Fruit fly (Drosophila melanogaster): Measurements from ENCODE around the gene CG11670.

The CG11670 gene

dm6 chr3R:13015402-13015801 is 26.4 kb upstream of the CG11670 start:
- TF ChIP-seq kay (GFP tag; ENCODE audit: borderline replicate concordance), result no peak
- no peak for TF ChIP-seq CG7045 (GFP tag; optimal IDR thresholded peaks at IDR 0.05)
- no peak for TF ChIP-seq CG11617 (GFP tag; optimal IDR thresholded peaks at IDR 0.05)
- TF ChIP-seq Crg-1 (GFP tag; optimal IDR thresholded peaks at IDR 0.05), result no peak
- TF ChIP-seq bab1 (GFP tag; optimal IDR thresholded peaks at IDR 0.05), result no peak
- TF ChIP-seq CG12768 (GFP tag; optimal IDR thresholded peaks at IDR 0.05), result no peak
- no peak for TF ChIP-seq ovo (GFP tag; optimal IDR thresholded peaks at IDR 0.05)
- TF ChIP-seq cic (GFP tag; optimal IDR thresholded peaks at IDR 0.05), result no peak
- no peak for TF ChIP-seq CG1620 (GFP tag; optimal IDR thresholded peaks at IDR 0.05)
- TF ChIP-seq CG5204 (GFP tag; optimal IDR thresholded peaks at IDR 0.05), result no peak
- TF ChIP-seq Mnt (GFP tag; optimal IDR thresholded peaks at IDR 0.05), result no peak
- no peak for TF ChIP-seq pad (GFP tag; optimal IDR thresholded peaks at IDR 0.05)
- TF ChIP-seq CG33017 (tag; optimal IDR thresholded peaks at IDR 0.05), result no peak
- TF ChIP-seq Clk (GFP tag; optimal IDR thresholded peaks at IDR 0.05), result no peak
- no peak for TF ChIP-seq Hr96 (GFP tag; optimal IDR thresholded peaks at IDR 0.05)
- no peak for TF ChIP-seq cnc (optimal IDR thresholded peaks at IDR 0.05)

dm6 chr3R:13015811-13016766 is 25.8 kb upstream of the CG11670 start:
- TF ChIP-seq CG14711 (tag; optimal IDR thresholded peaks at IDR 0.05) (no peak), kay (GFP tag; ENCODE audit: borderline replicate concordance) (peak; percentile 67), CG12768 (GFP tag; optimal IDR thresholded peaks at IDR 0.05) (peak; percentile 21), CG7101 (tag; optimal IDR thresholded peaks at IDR 0.05) (no peak), CG5204 (GFP tag; optimal IDR thresholded peaks at IDR 0.05) (no peak), Crg-1 (GFP tag; optimal IDR thresholded peaks at IDR 0.05) (no peak), Mnt (GFP tag; optimal IDR thresholded peaks at IDR 0.05) (no peak), tj (GFP tag; optimal IDR thresholded peaks at IDR 0.05) (no peak), ovo (GFP tag; optimal IDR thresholded peaks at IDR 0.05) (peak; percentile 15), CG33017 (tag; optimal IDR thresholded peaks at IDR 0.05) (no peak)

- peak; percentile 91 for TF ChIP-seq kay (GFP tag; ENCODE audit: borderline replicate concordance)
- TF ChIP-seq cnc (optimal IDR thresholded peaks at IDR 0.05), result no peak
- TF ChIP-seq bab1 (GFP tag; optimal IDR thresholded peaks at IDR 0.05), result no peak
- no peak for TF ChIP-seq ovo (GFP tag; optimal IDR thresholded peaks at IDR 0.05)
- no peak for TF ChIP-seq Hr96 (GFP tag; optimal IDR thresholded peaks at IDR 0.05)
- TF ChIP-seq toe (GFP tag; optimal IDR thresholded peaks at IDR 0.05), result no peak
- TF ChIP-seq Clk (GFP tag; optimal IDR thresholded peaks at IDR 0.05), result no peak
- TF ChIP-seq CG12768 (GFP tag; optimal IDR thresholded peaks at IDR 0.05), result peak; percentile 47
- no peak for TF ChIP-seq Crg-1 (GFP tag; optimal IDR thresholded peaks at IDR 0.05)
- no peak for TF ChIP-seq pad (GFP tag; optimal IDR thresholded peaks at IDR 0.05)
- TF ChIP-seq Mnt (GFP tag; optimal IDR thresholded peaks at IDR 0.05), result peak; percentile 65
- peak; percentile 8 for TF ChIP-seq CG11617 (GFP tag; optimal IDR thresholded peaks at IDR 0.05)
- TF ChIP-seq CG5204 (GFP tag; optimal IDR thresholded peaks at IDR 0.05), result no peak
- peak; percentile 90 for TF ChIP-seq cic (GFP tag; optimal IDR thresholded peaks at IDR 0.05)
- TF ChIP-seq CG14711 (tag; optimal IDR thresholded peaks at IDR 0.05), result no peak
- no peak for TF ChIP-seq CG7101 (tag; optimal IDR thresholded peaks at IDR 0.05)
- TF ChIP-seq tj (GFP tag; optimal IDR thresholded peaks at IDR 0.05), result peak; percentile 40
- TF ChIP-seq CG1620 (GFP tag; optimal IDR thresholded peaks at IDR 0.05), result no peak
- TF ChIP-seq CG33017 (tag; optimal IDR thresholded peaks at IDR 0.05), result no peak
- no peak for TF ChIP-seq CG7045 (GFP tag; optimal IDR thresholded peaks at IDR 0.05)
Measured at dm6 chr3R:13017623-13018036, 24.2 kb upstream of the CG11670 start.

dm6 chr3R:13018284-13018900 is 23.5 kb upstream of the CG11670 start:
- TF ChIP-seq kay (GFP tag; ENCODE audit: borderline replicate concordance) (no peak), CG14711 (tag; optimal IDR thresholded peaks at IDR 0.05) (no peak), Clk (GFP tag; optimal IDR thresholded peaks at IDR 0.05) (no peak), CG7045 (GFP tag; optimal IDR thresholded peaks at IDR 0.05) (no peak), Mnt (GFP tag; optimal IDR thresholded peaks at IDR 0.05) (peak; percentile 36), CG11617 (GFP tag; optimal IDR thresholded peaks at IDR 0.05) (no peak), CG33017 (tag; optimal IDR thresholded peaks at IDR 0.05) (peak; percentile 19), ovo (GFP tag; optimal IDR thresholded peaks at IDR 0.05) (peak; percentile 5), Hr96 (GFP tag; optimal IDR thresholded peaks at IDR 0.05) (no peak), cic (GFP tag; optimal IDR thresholded peaks at IDR 0.05) (peak; percentile 42)

- TF ChIP-seq toe (GFP tag; optimal IDR thresholded peaks at IDR 0.05) (no peak), tj (GFP tag; optimal IDR thresholded peaks at IDR 0.05) (peak; percentile 99), CG11617 (GFP tag; optimal IDR thresholded peaks at IDR 0.05) (no peak), CG7045 (GFP tag; optimal IDR thresholded peaks at IDR 0.05) (no peak), CG1620 (GFP tag; optimal IDR thresholded peaks at IDR 0.05) (no peak), CG5204 (GFP tag; optimal IDR thresholded peaks at IDR 0.05) (no peak)
Measured at dm6 chr3R:13018995-13019394, 22.9 kb upstream of the CG11670 start.

All from whole organism, adult.